Worm (Caenorhabditis elegans) whole organism, L2 larva: ENCODE data around the gene tes-1.

Experiments used
- C34F6.9 ChIP-seq: fragments of 150-350 bp; optimal IDR thresholded peaks from 2 replicates; lab custom pipeline; 2014; ENCODE audit warnings: missing biosample characterization, missing genetic modification characterization
- F13H6.1 ChIP-seq: sonication (generic microtip); optimal IDR thresholded peaks from 2 replicates; lab custom pipeline; 2016; ENCODE audit warnings: missing genetic modification characterization, missing compliant biosample characterization
- R02D3.7 ChIP-seq: fragments of 150-350 bp; optimal IDR thresholded peaks from 2 replicates; lab custom pipeline; 2014; ENCODE audit warnings: missing biosample characterization, missing genetic modification characterization
- Y55F3AM.14 ChIP-seq: fragments of 200-800 bp; sonication (Bioruptor generic); optimal IDR thresholded peaks from 2 replicates; lab custom pipeline; 2018; ENCODE audit warnings: mild to moderate bottlenecking, missing genetic modification characterization, missing compliant biosample characterization
- ZK546.5 ChIP-seq: sonication (generic microtip); optimal IDR thresholded peaks from 2 replicates; lab custom pipeline; 2017; ENCODE audit warnings: missing biosample characterization, missing genetic modification characterization
- alr-1 ChIP-seq: fragments of 150-350 bp; optimal IDR thresholded peaks from 2 replicates; lab custom pipeline; 2014; ENCODE audit warnings: missing biosample characterization, missing genetic modification characterization
- aly-2 ChIP-seq: fragments of 150-350 bp; optimal IDR thresholded peaks from 2 replicates; lab custom pipeline; 2014; ENCODE audit warnings: missing biosample characterization, missing genetic modification characterization
- ama-1 ChIP-seq: fragments of 150-350 bp; optimal IDR thresholded peaks from 2 replicates; lab custom pipeline; 2018; ENCODE audit warnings: inconsistent platforms
- ceh-16 ChIP-seq: fragments of 150-350 bp; optimal IDR thresholded peaks from 2 replicates; lab custom pipeline; 2014; ENCODE audit warnings: missing biosample characterization, missing genetic modification characterization
- crh-2 ChIP-seq: sonication (generic microtip); optimal IDR thresholded peaks from 2 replicates; lab custom pipeline; 2017; ENCODE audit warnings: missing biosample characterization, missing genetic modification characterization
- dmd-4 ChIP-seq: sonication (generic microtip); optimal IDR thresholded peaks from 2 replicates; lab custom pipeline; 2017; ENCODE audit warnings: missing biosample characterization, missing genetic modification characterization
- egl-27 ChIP-seq: sonication (generic microtip); optimal IDR thresholded peaks from 3 replicates; lab custom pipeline; 2017; ENCODE audit warnings: missing biosample characterization, missing genetic modification reagents, missing genetic modification characterization
- elt-1 ChIP-seq: fragments of 150-350 bp; optimal IDR thresholded peaks from 2 replicates; lab custom pipeline; 2014; ENCODE audit warnings: missing biosample characterization, missing genetic modification characterization
- elt-3 ChIP-seq: sonication (generic microtip); optimal IDR thresholded peaks from 2 replicates; lab custom pipeline; 2017; ENCODE audit warnings: missing biosample characterization, missing genetic modification characterization
- gmeb-1 ChIP-seq: fragments of 150-350 bp; optimal IDR thresholded peaks from 2 replicates; lab custom pipeline; 2014; ENCODE audit warnings: missing biosample characterization, missing genetic modification characterization
- lin-11 ChIP-seq: fragments of 150-350 bp; sonication (generic microtip); optimal IDR thresholded peaks from 2 replicates; lab custom pipeline; 2014; ENCODE audit warnings: missing biosample characterization, missing genetic modification characterization, inconsistent platforms, mixed read lengths
- lin-39 ChIP-seq: fragments of 150-350 bp; optimal IDR thresholded peaks from 2 replicates; lab custom pipeline; 2014; ENCODE audit warnings: missing biosample characterization, missing genetic modification reagents, missing genetic modification characterization
- lsy-2 ChIP-seq, 2 experiments: fragments of 150-350 bp in 1 of 2; sonication (generic microtip) in 1 of 2; optimal IDR thresholded peaks; 2 replicates each; lab custom pipeline; 2014 to 2017; ENCODE audit warnings: missing biosample characterization in 2 of 2, missing genetic modification characterization in 2 of 2
- mab-5 ChIP-seq: fragments of 150-350 bp; optimal IDR thresholded peaks from 2 replicates; lab custom pipeline; 2014; ENCODE audit warnings: missing biosample characterization, missing genetic modification characterization
- mbf-1 ChIP-seq: sonication (generic microtip); optimal IDR thresholded peaks from 2 replicates; lab custom pipeline; 2017; ENCODE audit warnings: missing biosample characterization, missing genetic modification characterization
- mdl-1 ChIP-seq, 2 experiments: fragments of 150-350 bp in 1 of 2; sonication (generic microtip) in 1 of 2; optimal IDR thresholded peaks; 2 replicates each; lab custom pipeline; 2017; ENCODE audit warnings: missing biosample characterization in 2 of 2, missing genetic modification characterization in 2 of 2
- nhr-11 ChIP-seq: fragments of 150-350 bp; optimal IDR thresholded peaks from 2 replicates; lab custom pipeline; 2014; ENCODE audit warnings: missing biosample characterization, missing genetic modification characterization
- nhr-12 ChIP-seq: fragments of 150-350 bp; optimal IDR thresholded peaks from 2 replicates; lab custom pipeline; 2014; ENCODE audit warnings: missing biosample characterization, missing genetic modification characterization
- nhr-129 ChIP-seq: fragments of 150-350 bp; optimal IDR thresholded peaks from 2 replicates; lab custom pipeline; 2014; ENCODE audit warnings: missing biosample characterization, missing genetic modification characterization
- nhr-21 ChIP-seq: fragments of 150-350 bp; optimal IDR thresholded peaks from 2 replicates; lab custom pipeline; 2014; ENCODE audit warnings: missing biosample characterization, missing genetic modification characterization
- nhr-23 ChIP-seq: fragments of 150-350 bp; optimal IDR thresholded peaks from 2 replicates; lab custom pipeline; 2014; ENCODE audit warnings: missing biosample characterization, missing genetic modification reagents, missing genetic modification characterization
- nhr-25 ChIP-seq: fragments of 150-350 bp; sonication (generic microtip); optimal IDR thresholded peaks from 3 replicates; lab custom pipeline; 2014; ENCODE audit warnings: missing biosample characterization, missing genetic modification characterization
- nhr-6 ChIP-seq: fragments of 150-350 bp; optimal IDR thresholded peaks from 2 replicates; lab custom pipeline; 2014; ENCODE audit warnings: missing biosample characterization, missing genetic modification characterization
- nhr-77 ChIP-seq: fragments of 150-350 bp; optimal IDR thresholded peaks from 2 replicates; lab custom pipeline; 2014; ENCODE audit warnings: missing biosample characterization, missing genetic modification characterization
- sem-4 ChIP-seq: fragments of 150-350 bp; optimal IDR thresholded peaks from 2 replicates; lab custom pipeline; 2014; ENCODE audit warnings: missing biosample characterization, missing genetic modification reagents, missing genetic modification characterization
- skn-1 ChIP-seq: sonication (generic microtip); optimal IDR thresholded peaks from 2 replicates; lab custom pipeline; 2017; ENCODE audit warnings: missing biosample characterization, missing genetic modification characterization
- sma-3 ChIP-seq: sonication (generic microtip); optimal IDR thresholded peaks from 2 replicates; lab custom pipeline; 2016; ENCODE audit warnings: missing genetic modification reagents, missing genetic modification characterization, missing compliant biosample characterization
- sma-9 ChIP-seq, 2 experiments: fragments of 150-350 bp in 1 of 2; sonication (generic microtip) in 1 of 2; optimal IDR thresholded peaks; 2 replicates each; lab custom pipeline; 2014 to 2016; ENCODE audit warnings: missing genetic modification characterization in 2 of 2, mild to moderate bottlenecking in 1 of 2, missing biosample characterization in 1 of 2, missing compliant biosample characterization in 1 of 2, missing genetic modification reagents in 1 of 2, moderate library complexity in 1 of 2
- snpc-4 ChIP-seq: fragments of 150-350 bp; optimal IDR thresholded peaks from 2 replicates; lab custom pipeline; 2014; ENCODE audit warnings: missing biosample characterization, missing genetic modification characterization
- unc-39 ChIP-seq: fragments of 150-350 bp; optimal IDR thresholded peaks from 2 replicates; lab custom pipeline; 2014; ENCODE audit warnings: missing biosample characterization, missing genetic modification characterization
- unc-62 ChIP-seq: fragments of 150-350 bp; optimal IDR thresholded peaks from 2 replicates; lab custom pipeline; 2014; ENCODE audit warnings: missing biosample characterization, missing genetic modification reagents, missing genetic modification characterization
- zag-1 ChIP-seq: fragments of 150-350 bp; optimal IDR thresholded peaks from 2 replicates; lab custom pipeline; 2014; ENCODE audit warnings: missing biosample characterization, missing genetic modification characterization
- ztf-1 ChIP-seq: fragments of 200-800 bp; sonication (Bioruptor generic); conservative IDR thresholded peaks from 2 replicates; pipeline ENCODE4 v1.3.6; 2022; ENCODE audit warnings: missing genetic modification characterization, missing compliant biosample characterization

Gene tes-1

DNA sequence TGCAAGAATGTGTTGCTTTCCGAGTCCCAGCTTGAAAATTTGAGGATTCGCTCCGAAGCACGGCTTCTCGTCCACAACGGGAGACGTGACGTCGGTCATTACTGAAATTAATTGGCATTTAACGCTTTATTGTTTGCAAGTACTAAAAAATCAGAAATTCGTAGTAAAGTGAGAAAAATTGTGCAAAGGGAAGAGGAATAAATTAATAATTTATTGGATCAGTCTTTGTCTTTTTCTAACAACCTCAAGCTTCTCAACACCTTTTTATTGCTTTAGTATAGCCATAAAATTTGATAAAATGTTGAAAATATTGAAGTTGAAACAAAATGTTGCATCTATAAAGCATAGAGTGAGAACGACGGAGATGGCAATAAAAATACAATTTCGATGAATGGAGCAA is at the start of gene tes-1:
TSS of gene tes-1 (minus strand) at position 101 of the 400 bp plus-strand sequence.
- no peak for TF ChIP-seq gmeb-1 (tag; lab: Kevin White, UChicago)
- TF ChIP-seq unc-39 (tag; lab: Kevin White, UChicago) = no peak
- TF ChIP-seq nhr-23 (tag; lab: Kevin White, UChicago) = no peak
- TF ChIP-seq nhr-6 = no peak
- TF ChIP-seq nhr-12 (tag; lab: Kevin White, UChicago) = no peak
- TF ChIP-seq dmd-4 (tag; lab: Kevin White, UChicago) = no peak
- no peak for TF ChIP-seq lin-39 (tag; lab: Kevin White, UChicago)
- TF ChIP-seq sma-9 (GFP tag; optimal IDR thresholded peaks at IDR 0.05; lab: Kevin White, UChicago) = no peak
- no peak for TF ChIP-seq sma-9 (tag; optimal IDR thresholded peaks at IDR 0.05; lab: Kevin White, UChicago)
- TF ChIP-seq alr-1 (tag; lab: Kevin White, UChicago) = no peak
- no peak for TF ChIP-seq F13H6.1 (tag; lab: Kevin White, UChicago)
- TF ChIP-seq zag-1 = no peak
- TF ChIP-seq ceh-16 (tag; lab: Kevin White, UChicago) = no peak
- TF ChIP-seq R02D3.7 = no peak
- TF ChIP-seq snpc-4 (tag; lab: Kevin White, UChicago) = no peak
- no peak for TF ChIP-seq nhr-25 (tag; lab: Kevin White, UChicago)
- TF ChIP-seq elt-3 (tag; lab: Kevin White, UChicago) = no peak
- no peak for TF ChIP-seq skn-1 (tag; lab: Kevin White, UChicago)
- TF ChIP-seq crh-2 (tag; lab: Kevin White, UChicago) = no peak
- TF ChIP-seq egl-27 (tag; lab: Kevin White, UChicago) = no peak
- no peak for TF ChIP-seq lin-11 (tag; lab: Kevin White, UChicago)

ce11 chrIV:7500924-7501323 is 49.7 kb upstream of the tes-1 start:
- TF ChIP-seq sma-9 (GFP tag; optimal IDR thresholded peaks at IDR 0.05; lab: Kevin White, UChicago) (no peak), sma-9 (tag; optimal IDR thresholded peaks at IDR 0.05; lab: Kevin White, UChicago) (no peak), sma-3 (GFP tag; lab: Kevin White, UChicago) (no peak), nhr-129 (tag; lab: Kevin White, UChicago) (no peak), nhr-21 (tag; lab: Kevin White, UChicago) (no peak), nhr-23 (tag; lab: Kevin White, UChicago) (no peak), nhr-77 (tag; lab: Kevin White, UChicago) (no peak), ZK546.5 (tag; lab: Kevin White, UChicago) (no peak), mbf-1 (no peak), lsy-2 (tag; optimal IDR thresholded peaks at IDR 0.05; lab: Kevin White, UChicago) (no peak), ztf-1 (no peak), unc-62 (GFP tag; lab: Kevin White, UChicago) (no peak), crh-2 (tag; lab: Kevin White, UChicago) (no peak), nhr-25 (tag; lab: Kevin White, UChicago) (no peak), mab-5 (tag; lab: Kevin White, UChicago) (no peak), sem-4 (no peak), Y55F3AM.14 (no peak), aly-2 (tag; lab: Kevin White, UChicago) (no peak), ceh-16 (tag; lab: Kevin White, UChicago) (no peak), elt-1 (tag; lab: Kevin White, UChicago) (no peak), unc-39 (tag; lab: Kevin White, UChicago) (no peak)

DNA sequence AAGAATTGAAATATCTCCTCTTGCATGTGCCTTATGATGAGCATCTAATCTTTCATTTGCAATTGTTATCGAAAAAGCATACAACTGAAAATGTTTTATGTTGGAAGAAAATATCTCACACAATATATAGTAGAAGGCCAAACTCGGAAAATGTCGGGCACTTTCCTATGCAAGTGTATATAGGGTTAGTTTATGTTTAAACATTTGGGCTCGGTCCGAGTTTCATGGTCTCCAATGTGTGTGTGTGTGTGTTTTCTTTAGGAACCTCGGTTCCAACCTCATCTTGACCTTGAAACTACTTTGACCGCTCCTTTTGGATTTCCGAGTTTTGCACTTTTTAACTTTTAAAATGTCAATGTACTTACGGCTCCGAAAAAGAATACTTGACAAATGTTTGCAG is 48.1 kb upstream of the tes-1 start:
- TF ChIP-seq snpc-4 (tag; lab: Kevin White, UChicago) (peak; percentile 67), mdl-1 (tag; optimal IDR thresholded peaks at IDR 0.05; lab: Kevin White, UChicago) (no peak), C34F6.9 (tag; lab: Kevin White, UChicago) (no peak), elt-1 (tag; lab: Kevin White, UChicago) (no peak), dmd-4 (tag; lab: Kevin White, UChicago) (no peak)

DNA sequence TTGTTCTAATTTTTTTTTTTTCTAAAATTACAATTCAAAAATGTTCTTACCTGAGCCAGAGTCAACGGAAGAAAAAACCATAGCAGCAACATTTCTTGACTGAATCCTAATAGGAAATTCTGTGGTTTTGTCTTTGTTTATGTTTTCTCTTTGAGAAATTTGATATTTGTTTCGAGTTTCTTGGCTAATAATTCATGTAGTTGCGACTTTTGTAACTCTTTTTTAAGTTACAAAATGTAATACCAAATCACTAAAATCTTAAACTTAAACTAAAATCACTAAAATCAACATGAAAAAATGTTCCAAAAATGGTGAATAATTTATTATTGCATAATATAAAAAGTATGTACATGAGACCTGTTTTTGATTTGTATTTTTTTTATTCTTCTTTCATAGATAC is 46.5 kb upstream of the tes-1 start, which contains the start of gene egas-4:
TSS of gene egas-4 (minus strand) at position 101 of the 400 bp plus-strand sequence.
- no peak for TF ChIP-seq nhr-11 (tag; lab: Kevin White, UChicago)
- no peak for TF ChIP-seq skn-1 (tag; lab: Kevin White, UChicago)
- TF ChIP-seq lsy-2 (tag; optimal IDR thresholded peaks at IDR 0.05; lab: Kevin White, UChicago) = no peak
- no peak for TF ChIP-seq R02D3.7
- TF ChIP-seq ama-1 (lab: Kevin White, UChicago) = no peak
- TF ChIP-seq alr-1 (tag; lab: Kevin White, UChicago) = no peak
- no peak for TF ChIP-seq sem-4
